Fruit fly (Drosophila melanogaster): ENCODE measurements around the gene Sras.

- TF ChIP-seq CG8478 (optimal IDR thresholded peaks at IDR 0.05) (no peak), Dll (optimal IDR thresholded peaks at IDR 0.05) (no peak), pan (optimal IDR thresholded peaks at IDR 0.05) (no peak)
Observed at dm6 chr3L:5583295-5583707, 19.7 kb downstream of the Sras start.

Data from whole organism.